Worm (Caenorhabditis elegans): ENCODE measurements around the gene K01A6.8.

DNA sequence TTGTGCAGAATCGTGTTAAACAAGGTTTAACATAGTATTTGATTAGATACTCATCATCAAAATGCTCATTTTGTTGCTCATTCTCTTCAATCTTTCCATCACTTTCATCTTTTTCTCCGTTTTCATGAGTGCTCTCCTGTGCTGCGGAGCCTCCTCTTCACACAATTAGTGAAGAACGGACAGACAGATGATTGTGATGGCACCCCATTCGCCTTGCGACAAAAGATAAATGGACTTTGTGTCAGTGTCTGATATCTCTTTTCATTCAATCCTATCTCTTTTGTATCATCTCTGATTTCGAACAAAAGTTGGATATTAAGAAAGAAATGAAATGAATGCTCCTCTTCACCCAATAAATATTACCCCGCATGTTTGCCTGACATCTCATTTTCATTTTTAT is 26.8 kb downstream of the K01A6.8 start:
- no peak for TF ChIP-seq ccch-3 (GFP tag; optimal IDR thresholded peaks at IDR 0.05)
- TF ChIP-seq let-607 (tag; optimal IDR thresholded peaks at IDR 0.05) = no peak
- TF ChIP-seq ceh-27 (GFP tag; optimal IDR thresholded peaks at IDR 0.05) = no peak
- TF ChIP-seq lsl-1 (GFP tag; optimal IDR thresholded peaks at IDR 0.05) = no peak
- no peak for TF ChIP-seq hrde-1 (tag; optimal IDR thresholded peaks at IDR 0.05; ENCODE audit: borderline replicate concordance)
- TF ChIP-seq lag-1 (GFP tag; IDR thresholded peaks at IDR 0.05) = no peak
- no peak for TF ChIP-seq aptf-3 (GFP tag; IDR thresholded peaks at IDR 0.05)
- TF ChIP-seq F33H1.4 (GFP tag; IDR thresholded peaks at IDR 0.05) = no peak
- no peak for TF ChIP-seq ama-1 (optimal IDR thresholded peaks at IDR 0.05)
- TF ChIP-seq ama-1 (GFP tag; optimal IDR thresholded peaks at IDR 0.05) = no peak
- TF ChIP-seq hmg-1.2 (GFP tag; IDR thresholded peaks at IDR 0.05) = no peak
- no peak for TF ChIP-seq cebp-2 (GFP tag; IDR thresholded peaks at IDR 0.05)
